Worm (Caenorhabditis elegans) whole organism, late embryonic: ENCODE data around the gene ZK652.8.

Experiments used
- C08G9.2 ChIP-seq: sonication (generic microtip); optimal IDR thresholded peaks from 2 replicates; lab custom pipeline; 2016; ENCODE audit warnings: mild to moderate bottlenecking, missing genetic modification characterization, moderate library complexity, missing compliant biosample characterization
- C38D4.7 ChIP-seq: fragments of 200-800 bp; sonication (Bioruptor generic); optimal IDR thresholded peaks from 2 replicates; lab custom pipeline; 2018; ENCODE audit warnings: mild to moderate bottlenecking, missing genetic modification characterization, moderate library complexity, missing compliant biosample characterization
- F13H6.1 ChIP-seq: sonication (generic microtip); optimal IDR thresholded peaks from 2 replicates; lab custom pipeline; 2016; ENCODE audit warnings: missing genetic modification characterization, missing compliant biosample characterization
- K02D7.2 ChIP-seq: sonication (generic microtip); optimal IDR thresholded peaks from 2 replicates; lab custom pipeline; 2017; ENCODE audit warnings: mild to moderate bottlenecking, missing genetic modification characterization, missing compliant biosample characterization
- K09A11.1 ChIP-seq: sonication (generic microtip); optimal IDR thresholded peaks from 2 replicates; lab custom pipeline; 2017; ENCODE audit warnings: antibody characterized with exemption, mild to moderate bottlenecking, missing genetic modification characterization, missing compliant biosample characterization; ENCODE audit not compliant: insufficient read depth
- Y22D7AL.16 ChIP-seq: sonication (generic microtip); optimal IDR thresholded peaks from 2 replicates; lab custom pipeline; 2016; ENCODE audit warnings: missing genetic modification characterization, missing compliant biosample characterization
- ahr-1 ChIP-seq: sonication (generic microtip); optimal IDR thresholded peaks from 2 replicates; lab custom pipeline; 2016; ENCODE audit warnings: missing genetic modification characterization, missing compliant biosample characterization
- ama-1 ChIP-seq: fragments of 150-350 bp; optimal IDR thresholded peaks from 2 replicates; lab custom pipeline; 2014
- ceh-2 ChIP-seq: sonication (generic microtip); optimal IDR thresholded peaks from 2 replicates; lab custom pipeline; 2016; ENCODE audit warnings: missing genotype, missing genetic modification characterization, missing compliant biosample characterization
- ceh-22 ChIP-seq: sonication (generic microtip); optimal IDR thresholded peaks from 2 replicates; lab custom pipeline; 2017; ENCODE audit warnings: missing biosample characterization, missing genetic modification characterization
- ceh-30 ChIP-seq: fragments of 150-350 bp; optimal IDR thresholded peaks from 2 replicates; lab custom pipeline; 2014; ENCODE audit warnings: missing biosample characterization, missing genetic modification characterization
- ceh-31 ChIP-seq: sonication (generic microtip); optimal IDR thresholded peaks from 2 replicates; lab custom pipeline; 2016; ENCODE audit warnings: missing genetic modification characterization, missing compliant biosample characterization
- ceh-45 ChIP-seq: fragments of 200-800 bp; sonication (Bioruptor generic); IDR thresholded peaks from 2 replicates; pipeline ENCODE4 v1.3.6; 2022; ENCODE audit warnings: missing genetic modification reagents, missing genetic modification characterization, missing compliant biosample characterization
- ceh-6 ChIP-seq: fragments of 200-800 bp; sonication (Bioruptor generic); optimal IDR thresholded peaks from 2 replicates; lab custom pipeline; 2018; ENCODE audit warnings: mild to moderate bottlenecking, missing genetic modification characterization, missing compliant biosample characterization
- ceh-9 ChIP-seq: sonication (generic microtip); optimal IDR thresholded peaks from 2 replicates; lab custom pipeline; 2016; ENCODE audit warnings: mild to moderate bottlenecking, missing genetic modification characterization, inconsistent platforms, missing compliant biosample characterization
- dmd-4 ChIP-seq: sonication (generic microtip); optimal IDR thresholded peaks from 2 replicates; lab custom pipeline; 2016; ENCODE audit warnings: borderline replicate concordance, missing genetic modification characterization, missing compliant biosample characterization
- dve-1 ChIP-seq: sonication (generic microtip); optimal IDR thresholded peaks from 2 replicates; lab custom pipeline; 2017; ENCODE audit warnings: antibody characterized with exemption, mild to moderate bottlenecking, missing genetic modification characterization, missing compliant biosample characterization
- elt-2 ChIP-seq: sonication (generic microtip); optimal IDR thresholded peaks from 2 replicates; lab custom pipeline; 2016; ENCODE audit warnings: missing genetic modification reagents, missing genetic modification characterization, missing compliant biosample characterization
- ets-4 ChIP-seq: sonication (generic microtip); optimal IDR thresholded peaks from 2 replicates; lab custom pipeline; 2016; ENCODE audit warnings: missing genetic modification characterization, missing compliant biosample characterization
- eyg-1 ChIP-seq: sonication (generic microtip); optimal IDR thresholded peaks from 2 replicates; lab custom pipeline; 2016; ENCODE audit warnings: missing genotype, missing genetic modification characterization, missing compliant biosample characterization
- fax-1 ChIP-seq: sonication (generic microtip); optimal IDR thresholded peaks from 2 replicates; lab custom pipeline; 2016; ENCODE audit warnings: missing genotype, missing genetic modification characterization, missing compliant biosample characterization
- fkh-10 ChIP-seq: fragments of 150-350 bp; optimal IDR thresholded peaks from 2 replicates; lab custom pipeline; 2014; ENCODE audit warnings: missing biosample characterization, missing genetic modification reagents, missing genetic modification characterization
- gmeb-2 ChIP-seq: sonication (generic microtip); optimal IDR thresholded peaks from 2 replicates; lab custom pipeline; 2016; ENCODE audit warnings: missing genetic modification characterization, inconsistent platforms, missing compliant biosample characterization
- hlh-13 ChIP-seq: fragments of 200-800 bp; sonication (Bioruptor generic); optimal IDR thresholded peaks from 2 replicates; lab custom pipeline; 2018; ENCODE audit warnings: mild to moderate bottlenecking, missing genetic modification characterization, missing compliant biosample characterization
- hlh-15 ChIP-seq: sonication (generic microtip); optimal IDR thresholded peaks from 2 replicates; lab custom pipeline; 2016; ENCODE audit warnings: missing genetic modification characterization, missing compliant biosample characterization
- hlh-6 ChIP-seq: sonication (generic microtip); optimal IDR thresholded peaks from 2 replicates; lab custom pipeline; 2016; ENCODE audit warnings: missing genotype, missing genetic modification characterization, missing compliant biosample characterization
- lim-6 ChIP-seq: sonication (generic microtip); optimal IDR thresholded peaks from 2 replicates; lab custom pipeline; 2016; ENCODE audit warnings: missing genetic modification characterization, missing compliant biosample characterization
- lin-11 ChIP-seq: fragments of 200-800 bp; sonication (Bioruptor generic); optimal IDR thresholded peaks from 2 replicates; lab custom pipeline; 2018; ENCODE audit warnings: mild to moderate bottlenecking, missing genetic modification characterization, missing compliant biosample characterization
- madf-2 ChIP-seq: sonication (generic microtip); optimal IDR thresholded peaks from 2 replicates; lab custom pipeline; 2017; ENCODE audit warnings: missing genetic modification characterization, missing compliant biosample characterization
- mec-3 ChIP-seq: sonication (generic microtip); optimal IDR thresholded peaks from 2 replicates; lab custom pipeline; 2016; ENCODE audit warnings: borderline replicate concordance, missing genetic modification characterization, missing compliant biosample characterization
- nfya-1 ChIP-seq: sonication (generic microtip); optimal IDR thresholded peaks from 2 replicates; lab custom pipeline; 2017; ENCODE audit warnings: missing genetic modification characterization, mild to moderate bottlenecking, missing compliant biosample characterization, antibody characterized with exemption, moderate library complexity
- nhr-11 ChIP-seq: fragments of 150-350 bp; optimal IDR thresholded peaks from 2 replicates; lab custom pipeline; 2014; ENCODE audit warnings: missing biosample characterization, missing genetic modification characterization
- nhr-232 ChIP-seq: sonication (generic microtip); optimal IDR thresholded peaks from 2 replicates; lab custom pipeline; 2016; ENCODE audit warnings: missing genetic modification characterization, missing compliant biosample characterization
- odd-2 ChIP-seq: sonication (generic microtip); optimal IDR thresholded peaks from 2 replicates; lab custom pipeline; 2017; ENCODE audit warnings: antibody characterized with exemption, mild to moderate bottlenecking, missing genetic modification characterization, missing compliant biosample characterization
- pag-3 ChIP-seq: sonication (generic microtip); optimal IDR thresholded peaks from 2 replicates; lab custom pipeline; 2016; ENCODE audit warnings: missing compliant biosample characterization, missing genetic modification characterization, borderline replicate concordance
- pat-9 ChIP-seq: fragments of 200-800 bp; sonication (Bioruptor generic); optimal IDR thresholded peaks from 2 replicates; lab custom pipeline; 2018; ENCODE audit warnings: mild to moderate bottlenecking, missing genetic modification characterization, moderate library complexity, missing compliant biosample characterization
- pax-1 ChIP-seq: fragments of 150-350 bp; optimal IDR thresholded peaks from 2 replicates; lab custom pipeline; 2014; ENCODE audit warnings: missing biosample characterization, missing genetic modification characterization
- pha-2 ChIP-seq: sonication (generic microtip); optimal IDR thresholded peaks from 2 replicates; lab custom pipeline; 2017; ENCODE audit warnings: mild to moderate bottlenecking, missing genetic modification characterization, missing compliant biosample characterization
- pha-4 ChIP-seq: fragments of 150-350 bp; optimal IDR thresholded peaks from 2 replicates; lab custom pipeline; 2018; ENCODE audit warnings: missing biosample characterization, missing genetic modification reagents, missing genetic modification characterization
- pqm-1 ChIP-seq: sonication (generic microtip); optimal IDR thresholded peaks from 2 replicates; lab custom pipeline; 2016; ENCODE audit warnings: missing genetic modification characterization, missing compliant biosample characterization
- pros-1 ChIP-seq: fragments of 150-350 bp; optimal IDR thresholded peaks from 2 replicates; lab custom pipeline; 2014; ENCODE audit warnings: missing biosample characterization, missing genetic modification reagents, missing genetic modification characterization
- sdc-2 ChIP-seq: sonication (generic microtip); optimal IDR thresholded peaks from 2 replicates; lab custom pipeline; 2016; ENCODE audit warnings: missing genotype, missing genetic modification characterization, missing compliant biosample characterization
- sox-2 ChIP-seq: fragments of 200-800 bp; sonication (Bioruptor generic); IDR thresholded peaks from 2 replicates; pipeline ENCODE4 v1.3.6; 2022; ENCODE audit warnings: missing genetic modification reagents, missing genetic modification characterization, missing compliant biosample characterization
- syd-9 ChIP-seq: sonication (generic microtip); optimal IDR thresholded peaks from 2 replicates; lab custom pipeline; 2016; ENCODE audit warnings: mild to moderate bottlenecking, missing genetic modification characterization, moderate library complexity, missing compliant biosample characterization
- tbx-7 ChIP-seq: sonication (generic microtip); optimal IDR thresholded peaks from 2 replicates; lab custom pipeline; 2016; ENCODE audit warnings: missing genotype, missing genetic modification characterization, missing compliant biosample characterization
- ttx-3 ChIP-seq: sonication (generic microtip); optimal IDR thresholded peaks from 2 replicates; lab custom pipeline; 2016; ENCODE audit warnings: missing genetic modification reagents, missing genetic modification characterization, missing compliant biosample characterization
- unc-42 ChIP-seq: sonication (generic microtip); optimal IDR thresholded peaks from 2 replicates; lab custom pipeline; 2016; ENCODE audit warnings: missing genotype, missing genetic modification characterization, missing compliant biosample characterization
- unc-55 ChIP-seq: sonication (generic microtip); optimal IDR thresholded peaks from 2 replicates; lab custom pipeline; 2017; ENCODE audit warnings: missing biosample characterization, missing genetic modification reagents, missing genetic modification characterization
- ztf-16 ChIP-seq: sonication (generic microtip); optimal IDR thresholded peaks from 2 replicates; lab custom pipeline; 2017; ENCODE audit warnings: missing genetic modification characterization, missing compliant biosample characterization

Gene ZK652.8

DNA sequence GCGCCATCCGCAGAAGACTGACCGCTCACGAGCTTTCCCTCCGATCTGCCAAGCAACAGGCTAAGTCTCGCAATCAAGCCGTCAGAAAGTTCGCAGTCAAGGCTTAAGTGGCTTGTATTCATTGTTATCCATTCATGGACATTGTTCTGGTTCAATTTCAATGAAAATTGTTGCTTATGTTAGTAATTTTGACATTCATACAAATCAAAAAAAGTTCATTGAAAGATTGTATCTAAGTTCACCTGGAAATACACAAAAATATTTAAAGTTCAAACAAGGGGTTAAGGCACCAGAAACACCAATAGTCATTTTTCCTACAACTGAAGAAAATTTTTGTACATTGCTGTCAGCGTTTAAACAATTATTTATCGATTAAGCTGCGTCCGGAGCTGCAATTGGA is 12.0 kb upstream of the ZK652.8 start:
- TF ChIP-seq sox-2 (GFP tag; lab: Robert Waterston, UW) (no peak), odd-2 (tag; lab: Kevin White, UChicago) (no peak), C08G9.2 (tag; lab: Kevin White, UChicago) (no peak), dve-1 (no peak), unc-42 (tag; lab: Kevin White, UChicago) (no peak), sdc-2 (tag; lab: Kevin White, UChicago) (no peak), unc-55 (no peak), lim-6 (tag; lab: Kevin White, UChicago) (no peak), ceh-9 (no peak), ceh-22 (tag; lab: Kevin White, UChicago) (no peak), pros-1 (tag; lab: Kevin White, UChicago) (no peak), fax-1 (tag; lab: Kevin White, UChicago) (no peak), pha-4 (no peak), K02D7.2 (tag; lab: Kevin White, UChicago) (no peak), mec-3 (no peak), F13H6.1 (tag; lab: Kevin White, UChicago) (no peak), ceh-30 (tag; lab: Kevin White, UChicago) (no peak), Y22D7AL.16 (tag; lab: Kevin White, UChicago) (no peak), pha-2 (tag; lab: Kevin White, UChicago) (no peak), ttx-3 (tag; lab: Kevin White, UChicago) (no peak)
- TF ChIP-seq, all 69 proteins: peak for 0

DNA sequence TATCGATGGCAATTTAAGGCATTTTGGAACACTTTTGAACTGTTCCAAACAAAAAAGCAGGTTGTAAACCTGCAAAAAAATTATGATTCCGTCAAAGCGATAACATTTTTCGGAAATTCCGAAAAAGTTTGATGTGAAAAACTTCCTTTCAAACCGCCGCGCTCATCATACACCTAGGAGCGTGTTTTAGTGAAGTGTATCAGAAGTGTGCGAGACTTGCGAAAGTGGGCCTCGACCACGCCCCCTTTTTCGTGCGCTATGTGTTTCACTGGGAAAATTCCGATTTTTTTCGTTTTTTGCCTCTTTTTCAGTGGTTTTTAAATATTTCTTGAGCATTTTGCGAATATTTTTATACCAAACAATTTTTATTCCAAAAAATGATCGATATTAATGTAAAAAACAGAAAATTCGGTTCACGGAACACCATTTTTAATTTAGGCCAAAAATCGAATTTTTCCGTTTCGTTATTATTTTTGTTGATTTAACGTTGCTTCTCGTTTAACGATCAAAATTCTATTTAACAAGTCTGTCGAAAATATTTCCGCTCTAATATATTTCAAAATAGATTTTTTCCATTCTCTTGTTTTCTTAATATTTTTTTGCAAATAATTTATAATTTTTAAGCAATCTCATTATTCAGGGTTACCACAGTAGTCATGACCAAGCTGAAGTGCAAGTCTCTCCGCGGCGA is 11.2 kb upstream of the ZK652.8 start, which contains the start of gene rpl-35:
TSS of gene rpl-35 (plus strand) at position 641 of the 691 bp plus-strand sequence.
- TF ChIP-seq gmeb-2 (tag; lab: Kevin White, UChicago) (peak; percentile 78), F13H6.1 (tag; lab: Kevin White, UChicago) (peak; percentile 90), sdc-2 (tag; lab: Kevin White, UChicago) (peak; percentile 78), ceh-6 (GFP tag; lab: Kevin White, UChicago) (peak; percentile 75), pha-4 (no peak), lim-6 (tag; lab: Kevin White, UChicago) (peak; percentile 78), pax-1 (tag; lab: Kevin White, UChicago) (peak; percentile 89), dmd-4 (tag; lab: Kevin White, UChicago) (peak; percentile 68), fkh-10 (GFP tag; lab: Kevin White, UChicago) (no peak), ahr-1 (peak; percentile 79), K02D7.2 (tag; lab: Kevin White, UChicago) (peak; percentile 77), K09A11.1 (peak; percentile 91), lin-11 (tag; lab: Kevin White, UChicago) (peak; percentile 53), hlh-6 (tag; lab: Kevin White, UChicago) (no peak), nhr-232 (no peak), ceh-30 (tag; lab: Kevin White, UChicago) (peak; percentile 55), tbx-7 (peak; percentile 75), ceh-2 (tag; lab: Kevin White, UChicago) (peak; percentile 81), hlh-15 (tag; lab: Kevin White, UChicago) (peak; percentile 30), ets-4 (peak; percentile 84), nfya-1 (tag; lab: Kevin White, UChicago) (peak; percentile 99), mec-3 (no peak), syd-9 (tag; lab: Kevin White, UChicago) (peak; percentile 92), nhr-11 (tag; lab: Kevin White, UChicago) (peak; percentile 86), eyg-1 (tag; lab: Kevin White, UChicago) (peak; percentile 30), pqm-1 (tag; lab: Kevin White, UChicago) (peak; percentile 89), ceh-22 (tag; lab: Kevin White, UChicago) (peak; percentile 84), ceh-9 (no peak), madf-2 (tag; lab: Kevin White, UChicago) (peak; percentile 92), ceh-31 (tag; lab: Kevin White, UChicago) (peak; percentile 98), ztf-16 (tag; lab: Kevin White, UChicago) (peak; percentile 93), ceh-45 (GFP tag; lab: Robert Waterston, UW) (peak; percentile 83), pat-9 (tag; lab: Kevin White, UChicago) (peak; percentile 86), ama-1 (lab: Kevin White, UChicago) (no peak), pag-3 (tag; lab: Kevin White, UChicago) (no peak), ttx-3 (tag; lab: Kevin White, UChicago) (peak; percentile 79), C38D4.7 (GFP tag; lab: Kevin White, UChicago) (peak; percentile 38), elt-2 (tag; lab: Kevin White, UChicago) (peak; percentile 96), hlh-13 (GFP tag; lab: Kevin White, UChicago) (no peak)
